Fruit fly (Drosophila melanogaster): ENCODE measurements around the gene sty.
A peak's percentile ranks its signal among the peaks of the same experiment; 100 is the strongest.

The sty gene

dm6 chr3L:3435531-3436309, 11.0 kb upstream of the sty start (continued):
- peak; percentile 54 for TF ChIP-seq grn (GFP tag; optimal IDR thresholded peaks at IDR 0.05)
- TF ChIP-seq exex (tag; optimal IDR thresholded peaks at IDR 0.05), result peak; percentile 99
- TF ChIP-seq HLHmδ (GFP tag; optimal IDR thresholded peaks at IDR 0.05), result no peak
- no peak for TF ChIP-seq CG8478 (optimal IDR thresholded peaks at IDR 0.05)
- peak; percentile 17 for TF ChIP-seq CG18599 (GFP tag; optimal IDR thresholded peaks at IDR 0.05)
- TF ChIP-seq cato (GFP tag; optimal IDR thresholded peaks at IDR 0.05; ENCODE audit: borderline replicate concordance), result no peak
- TF ChIP-seq CG4707 (GFP tag; optimal IDR thresholded peaks at IDR 0.05), result no peak
- no peak for TF ChIP-seq Trl (optimal IDR thresholded peaks at IDR 0.05)
- no peak for TF ChIP-seq Trl (GFP tag; optimal IDR thresholded peaks at IDR 0.05)
- TF ChIP-seq CG8281 (tag; optimal IDR thresholded peaks at IDR 0.05), result no peak
- no peak for TF ChIP-seq da (GFP tag; optimal IDR thresholded peaks at IDR 0.05)
- TF ChIP-seq ash1 (GFP tag; optimal IDR thresholded peaks at IDR 0.05), result no peak
- TF ChIP-seq gcm2 (GFP tag; optimal IDR thresholded peaks at IDR 0.05), result no peak
- no peak for TF ChIP-seq gem (tag; optimal IDR thresholded peaks at IDR 0.05)
- TF ChIP-seq Optix (GFP tag; IDR thresholded peaks at IDR 0.05), result no peak
- TF ChIP-seq corto (GFP tag; optimal IDR thresholded peaks at IDR 0.05), result peak; percentile 19
- no peak for TF ChIP-seq toy (GFP tag; IDR thresholded peaks at IDR 0.05)
- no peak for TF ChIP-seq Sin3A (optimal IDR thresholded peaks at IDR 0.05)
- TF ChIP-seq gro (GFP tag; optimal IDR thresholded peaks at IDR 0.05), result no peak
- no peak for TF ChIP-seq hth (optimal IDR thresholded peaks at IDR 0.05)
- TF ChIP-seq lola (GFP tag; optimal IDR thresholded peaks at IDR 0.05), result no peak
- TF ChIP-seq Hr39 (optimal IDR thresholded peaks at IDR 0.05), result no peak
- TF ChIP-seq prd (optimal IDR thresholded peaks at IDR 0.05), result no peak
- TF ChIP-seq prd (GFP tag; IDR thresholded peaks at IDR 0.05), result no peak

- TF ChIP-seq CG8388 (GFP tag; optimal IDR thresholded peaks at IDR 0.05) (peak; percentile 35), CG6272 (GFP tag; IDR thresholded peaks at IDR 0.05) (no peak), Antp (GFP tag; optimal IDR thresholded peaks at IDR 0.05) (no peak), ATbp (GFP tag; optimal IDR thresholded peaks at IDR 0.05) (peak; percentile 42), CG17829 (tag; optimal IDR thresholded peaks at IDR 0.05) (peak; percentile 18), hb (GFP tag; IDR thresholded peaks at IDR 0.05; ENCODE audit: partially characterized antibody) (no peak), Asciz (GFP tag; optimal IDR thresholded peaks at IDR 0.05) (peak; percentile 18), Xrp1 (GFP tag; IDR thresholded peaks at IDR 0.05) (peak; percentile 79), CG12769 (tag; optimal IDR thresholded peaks at IDR 0.05) (peak; percentile 16), CG1233 (GFP tag; optimal IDR thresholded peaks at IDR 0.05) (no peak), dm (GFP tag; optimal IDR thresholded peaks at IDR 0.05) (no peak), sqz (GFP tag; optimal IDR thresholded peaks at IDR 0.05) (no peak), Side (GFP tag; optimal IDR thresholded peaks at IDR 0.05) (no peak), gcm (GFP tag; optimal IDR thresholded peaks at IDR 0.05) (peak; percentile 23), Sox102F (GFP tag; optimal IDR thresholded peaks at IDR 0.05) (peak; percentile 55), CG32532 (GFP tag; IDR thresholded peaks at IDR 0.05) (peak; percentile 30; the same call in 1 of the 2 replicates), otp (GFP tag; IDR thresholded peaks at IDR 0.05) (peak; percentile 75; the same call in 2 of the 3 replicates), CG1832 (GFP tag; optimal IDR thresholded peaks at IDR 0.05) (no peak), repo (GFP tag; optimal IDR thresholded peaks at IDR 0.05) (no peak), Ptx1 (GFP tag; IDR thresholded peaks at IDR 0.05) (peak; percentile 28; the same call in 1 of the 2 replicates), slbo (GFP tag; IDR thresholded peaks at IDR 0.05) (peak; percentile 46; the same call in 1 of the 2 replicates), Hand (GFP tag; optimal IDR thresholded peaks at IDR 0.05) (no peak), Sox100B (GFP tag; optimal IDR thresholded peaks at IDR 0.05) (peak; percentile 18), CG4424 (GFP tag; optimal IDR thresholded peaks at IDR 0.05) (peak; percentile 29), mld (GFP tag; IDR thresholded peaks at IDR 0.05; ENCODE audit: partially characterized antibody) (no peak), Jarid2 (GFP tag; optimal IDR thresholded peaks at IDR 0.05) (no peak), dimm (GFP tag; IDR thresholded peaks at IDR 0.05) (no peak), Ssrp (tag; optimal IDR thresholded peaks at IDR 0.05) (peak; percentile 18)
Measured at dm6 chr3L:3434882-3435281, 10.1 kb upstream of the sty start.
